Worm (Caenorhabditis elegans) whole organism, midembryonic: ENCODE results near the gene rips-1.

Experiments used
- T22C8.4 ChIP-seq: fragments of 200-800 bp; sonication (Bioruptor generic); IDR thresholded peaks from 2 replicates; pipeline ENCODE4 v1.3.6; 2022; ENCODE audit warnings: missing genetic modification characterization, missing compliant biosample characterization
- cog-1 ChIP-seq: sonication (generic microtip); optimal IDR thresholded peaks from 2 replicates; lab custom pipeline; 2016; ENCODE audit warnings: missing genetic modification characterization, missing compliant biosample characterization
- klf-2 ChIP-seq: fragments of 200-800 bp; sonication (Bioruptor generic); conservative IDR thresholded peaks from 2 replicates; pipeline ENCODE4 v1.3.6; 2022; ENCODE audit warnings: missing genetic modification reagents, missing genetic modification characterization, missing compliant biosample characterization
- med-1 ChIP-seq: sonication (generic microtip); optimal IDR thresholded peaks from 2 replicates; lab custom pipeline; 2017; ENCODE audit warnings: missing genetic modification characterization, mild to moderate bottlenecking, missing compliant biosample characterization, antibody characterized with exemption, missing genetic modification reagents; ENCODE audit not compliant: insufficient read depth
- ref-1 ChIP-seq: fragments of 200-800 bp; sonication (Bioruptor generic); conservative IDR thresholded peaks from 2 replicates; pipeline ENCODE4 v1.3.6; 2022; ENCODE audit warnings: missing genetic modification reagents, missing genetic modification characterization, missing compliant biosample characterization
- tab-1 ChIP-seq: fragments of 200-800 bp; sonication (Bioruptor generic); IDR thresholded peaks from 2 replicates; pipeline ENCODE4 v1.3.6; 2022; ENCODE audit warnings: missing genetic modification characterization, missing compliant biosample characterization
- ztf-23 ChIP-seq: fragments of 200-800 bp; sonication (Bioruptor generic); IDR thresholded peaks from 2 replicates; pipeline ENCODE4 v1.3.6; 2022; ENCODE audit warnings: missing genetic modification reagents, missing genetic modification characterization, missing compliant biosample characterization
- ztf-29 ChIP-seq: fragments of 200-800 bp; sonication (Bioruptor generic); IDR thresholded peaks from 2 replicates; pipeline ENCODE4 v1.3.6; 2022; ENCODE audit warnings: missing genetic modification reagents, missing genetic modification characterization, missing compliant biosample characterization

DNA sequence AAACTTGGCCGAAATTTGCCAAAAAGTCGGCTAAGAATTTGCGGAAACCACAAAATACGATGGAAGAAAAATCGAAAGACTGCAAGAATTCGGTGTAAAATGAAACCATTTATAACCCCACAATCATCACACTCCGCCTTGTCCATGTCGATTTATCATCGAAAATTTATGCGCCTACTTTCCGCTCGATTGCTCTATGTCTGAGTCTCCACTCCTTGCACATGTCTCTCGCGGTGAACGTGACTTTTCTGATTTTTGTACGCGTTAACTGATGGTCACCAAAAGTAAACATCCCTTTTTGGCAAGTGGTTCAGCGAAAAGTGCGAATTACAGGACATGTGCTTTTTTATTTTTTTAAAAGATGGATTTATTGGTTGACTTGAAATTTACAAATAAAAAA, 5.1 kb downstream of the rips-1 start:
- TF ChIP-seq ztf-23 (no peak), ztf-29 (GFP tag; lab: Robert Waterston, UW) (no peak), ref-1 (no peak), cog-1 (tag; lab: Kevin White, UChicago) (no peak), T22C8.4 (no peak), med-1 (GFP tag; lab: Kevin White, UChicago) (no peak), klf-2 (no peak), tab-1 (GFP tag; lab: Robert Waterston, UW) (no peak)
